Worm (Caenorhabditis elegans): ENCODE measurements around the gene pqn-8.

- TF ChIP-seq ztf-11 (tag; optimal IDR thresholded peaks at IDR 0.05) = no peak
- TF ChIP-seq ces-1 (GFP tag; optimal IDR thresholded peaks at IDR 0.05) = no peak
- no peak for TF ChIP-seq snpc-4 (tag; optimal IDR thresholded peaks at IDR 0.05)
- TF ChIP-seq flh-1 (GFP tag; optimal IDR thresholded peaks at IDR 0.05) = no peak
- no peak for TF ChIP-seq cnd-1 (tag; optimal IDR thresholded peaks at IDR 0.05)
- no peak for TF ChIP-seq unc-62 (GFP tag; optimal IDR thresholded peaks at IDR 0.05)
- TF ChIP-seq nhr-28 (tag; optimal IDR thresholded peaks at IDR 0.05) = no peak
- TF ChIP-seq unc-39 (tag; optimal IDR thresholded peaks at IDR 0.05) = no peak
- no peak for TF ChIP-seq nhr-2 (tag; optimal IDR thresholded peaks at IDR 0.05)
These were observed 24.0 kb downstream of the pqn-8 start, which contains the start of gene R10E12.2 for ce11 chrIII:9973765-9974164.

All from whole organism, mixed stage, embryonic.